Worm (Caenorhabditis elegans) whole organism, L2 larva: ENCODE measurements around the gene rme-4.

Experiments used
- aly-2 ChIP-seq: fragments of 150-350 bp; optimal IDR thresholded peaks from 2 replicates; lab custom pipeline; 2014; ENCODE audit warnings: missing biosample characterization, missing genetic modification characterization
- ama-1 ChIP-seq: fragments of 150-350 bp; optimal IDR thresholded peaks from 2 replicates; lab custom pipeline; 2018; ENCODE audit warnings: inconsistent platforms
- elt-3 ChIP-seq: sonication (generic microtip); optimal IDR thresholded peaks from 2 replicates; lab custom pipeline; 2017; ENCODE audit warnings: missing biosample characterization, missing genetic modification characterization
- lin-39 ChIP-seq: fragments of 150-350 bp; optimal IDR thresholded peaks from 2 replicates; lab custom pipeline; 2014; ENCODE audit warnings: missing biosample characterization, missing genetic modification reagents, missing genetic modification characterization
- unc-62 ChIP-seq: fragments of 150-350 bp; optimal IDR thresholded peaks from 2 replicates; lab custom pipeline; 2014; ENCODE audit warnings: missing biosample characterization, missing genetic modification reagents, missing genetic modification characterization

DNA sequence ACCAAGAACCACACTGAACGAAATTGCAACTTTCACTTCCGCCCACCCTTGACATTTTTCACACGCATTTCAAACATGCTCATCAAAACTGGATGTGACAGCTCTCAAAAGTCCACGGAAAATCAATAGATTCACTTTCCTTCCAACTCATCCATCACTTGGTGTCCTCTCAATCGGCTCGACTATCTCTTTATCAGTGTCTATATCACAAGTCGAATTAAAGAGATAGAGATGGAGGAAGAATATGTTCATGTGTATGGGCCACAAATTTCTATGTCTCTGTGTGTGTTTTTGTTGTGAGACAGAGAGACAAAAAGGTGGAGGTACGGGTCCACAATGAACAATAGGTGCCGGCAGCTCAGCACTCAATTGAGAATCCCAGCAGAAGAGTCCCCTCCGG, 30.9 kb upstream of the rme-4 start:
- TF ChIP-seq elt-3 (tag; lab: Kevin White, UChicago): no peak
- no peak for TF ChIP-seq ama-1 (lab: Kevin White, UChicago)
- TF ChIP-seq lin-39 (tag; lab: Kevin White, UChicago): no peak
- TF ChIP-seq aly-2 (tag; lab: Kevin White, UChicago): no peak
- no peak for TF ChIP-seq unc-62 (GFP tag; lab: Kevin White, UChicago)
